Worm (Caenorhabditis elegans) whole organism, L4 larva: ENCODE measurements around the gene C30G12.6.

ENCODE experiments used
- F26F4.8 ChIP-seq: fragments of 200-800 bp; sonication (Bioruptor generic); conservative IDR thresholded peaks from 2 replicates; pipeline ENCODE4 v1.3.6; 2022; ENCODE audit warnings: missing genetic modification characterization, missing compliant biosample characterization
- aha-1 ChIP-seq: fragments of 150-350 bp; peaks from one replicate; lab custom pipeline; 2014; ENCODE audit warnings: missing biosample characterization, missing genetic modification characterization
- ama-1 ChIP-seq: fragments of 150-350 bp; optimal IDR thresholded peaks from 2 replicates; lab custom pipeline; 2014; ENCODE audit warnings: inconsistent platforms, mixed read lengths
- ceh-20 ChIP-seq: fragments of 200-800 bp; sonication (Bioruptor generic); IDR thresholded peaks from 2 replicates; pipeline ENCODE4 v1.3.6; 2022; ENCODE audit warnings: missing genetic modification reagents, missing genetic modification characterization, missing compliant biosample characterization
- ceh-82 ChIP-seq: sonication (generic microtip); optimal IDR thresholded peaks from 2 replicates; lab custom pipeline; 2017; ENCODE audit warnings: missing biosample characterization, missing genetic modification characterization
- daf-8 ChIP-seq: fragments of 200-800 bp; sonication (Bioruptor generic); IDR thresholded peaks from 2 replicates; pipeline ENCODE4 v1.3.6; 2022; ENCODE audit warnings: missing genetic modification characterization, missing compliant biosample characterization
- mdl-1 ChIP-seq, 2 experiments: fragments of 150-350 bp in 1 of 2; sonication (generic microtip) in 1 of 2; optimal IDR thresholded peaks; 2 replicates each; lab custom pipeline; 2014 to 2017; ENCODE audit warnings: missing biosample characterization in 2 of 2, missing genetic modification characterization in 2 of 2
- nhr-11 ChIP-seq: fragments of 150-350 bp; optimal IDR thresholded peaks from 2 replicates; lab custom pipeline; 2014; ENCODE audit warnings: missing biosample characterization, missing genetic modification characterization
- nhr-237 ChIP-seq: sonication (generic microtip); optimal IDR thresholded peaks from 2 replicates; lab custom pipeline; 2017; ENCODE audit warnings: missing biosample characterization, missing genetic modification characterization
- snpc-4 ChIP-seq: fragments of 150-350 bp; optimal IDR thresholded peaks from 2 replicates; lab custom pipeline; 2014; ENCODE audit warnings: missing biosample characterization, missing genetic modification characterization
- spr-3 ChIP-seq: fragments of 200-800 bp; sonication (Bioruptor generic); optimal IDR thresholded peaks from 2 replicates; lab custom pipeline; 2018; ENCODE audit warnings: mild to moderate bottlenecking, missing genetic modification characterization, missing compliant biosample characterization
- unc-62 ChIP-seq, 3 experiments: fragments of 150-350 bp in 1 of 3; sonication (generic microtip); optimal IDR thresholded peaks in 2 of 3; peaks in 1 of 3; 1 replicate in 1 of 3; 2 replicates in 2 of 3; lab custom pipeline; 2014 to 2017; ENCODE audit warnings: missing biosample characterization in 3 of 3, missing genetic modification characterization in 3 of 3, missing genetic modification reagents in 3 of 3, missing genotype in 1 of 3

DNA sequence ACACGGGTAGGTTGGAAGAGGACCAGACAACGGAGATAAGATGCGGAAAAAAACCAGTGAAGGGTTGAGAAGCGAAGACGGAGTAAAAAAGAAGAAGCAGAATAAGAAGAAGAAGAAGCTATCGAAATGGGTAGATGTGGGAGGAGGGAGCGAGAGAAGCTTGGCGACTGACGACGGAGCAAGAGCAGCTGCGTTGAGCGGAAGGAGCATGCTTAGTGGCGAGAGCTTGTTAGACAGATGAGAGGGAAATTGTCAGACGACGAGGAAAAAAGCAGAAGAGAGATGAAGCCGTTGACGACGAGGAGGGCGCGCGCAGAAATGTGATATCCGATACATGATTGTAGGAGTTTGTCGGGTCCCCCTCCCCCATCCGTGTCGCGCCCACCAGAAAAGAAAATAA lies 31.2 kb upstream of the C30G12.6 start:
- peak; percentile 73 for TF ChIP-seq aha-1 (tag; lab: Kevin White, UChicago)
- no peak for TF ChIP-seq F26F4.8
- no peak for TF ChIP-seq spr-3
- no peak for TF ChIP-seq unc-62 (GFP tag; optimal IDR thresholded peaks at IDR 0.05 in 1 of 2; lab: Kevin White, UChicago)
- no peak for TF ChIP-seq unc-62 (tag; optimal IDR thresholded peaks at IDR 0.05; lab: Kevin White, UChicago)
- TF ChIP-seq ceh-20 (GFP tag; lab: Robert Waterston, UW) = peak; percentile 29
- TF ChIP-seq mdl-1 (tag; optimal IDR thresholded peaks at IDR 0.05; lab: Kevin White, UChicago) = no peak
- TF ChIP-seq snpc-4 = no peak
- no peak for TF ChIP-seq ceh-82 (tag; lab: Kevin White, UChicago)
- TF ChIP-seq nhr-237 = no peak
- TF ChIP-seq nhr-11 (tag; lab: Kevin White, UChicago) = peak; percentile 54
- TF ChIP-seq daf-8 (GFP tag; lab: Robert Waterston, UW) = no peak
- TF ChIP-seq ama-1 (lab: Kevin White, UChicago) = no peak
